Worm (Caenorhabditis elegans) whole organism, L3 larva: Measurements from ENCODE around the gene C16C8.10.

Experiments used
- R02D3.7 ChIP-seq: fragments of 150-350 bp; optimal IDR thresholded peaks from 2 replicates; lab custom pipeline; 2014; ENCODE audit warnings: missing biosample characterization, missing genetic modification characterization
- ZK546.5 ChIP-seq: sonication (generic microtip); optimal IDR thresholded peaks from 2 replicates; lab custom pipeline; 2017; ENCODE audit warnings: missing biosample characterization, missing genetic modification characterization
- aly-2 ChIP-seq: fragments of 150-350 bp; optimal IDR thresholded peaks from 2 replicates; lab custom pipeline; 2014; ENCODE audit warnings: missing biosample characterization, missing genetic modification characterization
- ama-1 ChIP-seq: fragments of 150-350 bp; optimal IDR thresholded peaks from 2 replicates; lab custom pipeline; 2018
- ceh-16 ChIP-seq: sonication (generic microtip); optimal IDR thresholded peaks from 2 replicates; lab custom pipeline; 2017; ENCODE audit warnings: missing biosample characterization, missing genetic modification characterization
- ceh-28 ChIP-seq: fragments of 150-350 bp; optimal IDR thresholded peaks from 2 replicates; lab custom pipeline; 2014; ENCODE audit warnings: missing biosample characterization, missing genetic modification reagents, missing genetic modification characterization
- daf-12 ChIP-seq: fragments of 150-350 bp; optimal IDR thresholded peaks from 2 replicates; lab custom pipeline; 2014; ENCODE audit warnings: missing biosample characterization, missing genetic modification reagents, missing genetic modification characterization
- egl-27 ChIP-seq: sonication (generic microtip); optimal IDR thresholded peaks from 4 replicates; lab custom pipeline; 2017; ENCODE audit warnings: missing biosample characterization, missing genetic modification reagents, missing genetic modification characterization
- elt-1 ChIP-seq: fragments of 150-350 bp; optimal IDR thresholded peaks from 2 replicates; lab custom pipeline; 2014; ENCODE audit warnings: missing biosample characterization, missing genetic modification characterization
- elt-3 ChIP-seq, 3 experiments: fragments of 150-350 bp in 1 of 3; sonication (generic microtip) in 2 of 3; optimal IDR thresholded peaks; 2 replicates in 2 of 3; 4 replicates in 1 of 3; lab custom pipeline; 2014 to 2017; ENCODE audit warnings: missing biosample characterization in 3 of 3, missing genetic modification characterization in 3 of 3
- fos-1 ChIP-seq: fragments of 150-350 bp; optimal IDR thresholded peaks from 2 replicates; lab custom pipeline; 2014; ENCODE audit warnings: missing biosample characterization, missing genetic modification characterization
- hmg-11 ChIP-seq: sonication (generic microtip); optimal IDR thresholded peaks from 2 replicates; lab custom pipeline; 2016; ENCODE audit warnings: missing genetic modification characterization, missing compliant biosample characterization
- lin-15B ChIP-seq: fragments of 150-350 bp; optimal IDR thresholded peaks from 2 replicates; lab custom pipeline; 2014; ENCODE audit warnings: missing biosample characterization, missing genetic modification characterization
- lin-39 ChIP-seq: fragments of 150-350 bp; optimal IDR thresholded peaks from 2 replicates; lab custom pipeline; 2018; ENCODE audit warnings: missing biosample characterization, missing genetic modification reagents, missing genetic modification characterization
- lsy-12 ChIP-seq: sonication (generic microtip); optimal IDR thresholded peaks from 2 replicates; lab custom pipeline; 2016; ENCODE audit warnings: mild to moderate bottlenecking, missing genetic modification characterization, missing compliant biosample characterization
- mdl-1 ChIP-seq: fragments of 150-350 bp; optimal IDR thresholded peaks from 2 replicates; lab custom pipeline; 2014; ENCODE audit warnings: missing biosample characterization, missing genetic modification characterization
- nfya-1 ChIP-seq: sonication (generic microtip); optimal IDR thresholded peaks from 2 replicates; lab custom pipeline; 2017; ENCODE audit warnings: missing genetic modification characterization, mild to moderate bottlenecking, missing compliant biosample characterization, antibody characterized with exemption, moderate library complexity; ENCODE audit not compliant: insufficient read depth
- nhr-23 ChIP-seq: fragments of 150-350 bp; optimal IDR thresholded peaks from 2 replicates; lab custom pipeline; 2014; ENCODE audit warnings: missing biosample characterization, missing genetic modification reagents, missing genetic modification characterization
- nhr-237 ChIP-seq: fragments of 150-350 bp; optimal IDR thresholded peaks from 2 replicates; lab custom pipeline; 2014; ENCODE audit warnings: missing biosample characterization, missing genetic modification characterization
- nhr-25 ChIP-seq: sonication (generic microtip); optimal IDR thresholded peaks from 2 replicates; lab custom pipeline; 2017; ENCODE audit warnings: missing biosample characterization, missing genetic modification characterization
- nhr-28 ChIP-seq: fragments of 150-350 bp; optimal IDR thresholded peaks from 2 replicates; lab custom pipeline; 2014; ENCODE audit warnings: missing biosample characterization, missing genetic modification characterization
- nhr-43 ChIP-seq: sonication (generic microtip); optimal IDR thresholded peaks from 2 replicates; lab custom pipeline; 2016; ENCODE audit warnings: mild to moderate bottlenecking, missing genetic modification characterization, missing compliant biosample characterization; ENCODE audit not compliant: poor library complexity, severe bottlenecking
- nhr-67 ChIP-seq: fragments of 150-350 bp; optimal IDR thresholded peaks from 2 replicates; lab custom pipeline; 2014; ENCODE audit warnings: missing biosample characterization, missing genetic modification characterization
- nhr-77 ChIP-seq: fragments of 150-350 bp; optimal IDR thresholded peaks from 2 replicates; lab custom pipeline; 2014; ENCODE audit warnings: missing biosample characterization, missing genetic modification characterization
- pha-4 ChIP-seq: fragments of 150-350 bp; optimal IDR thresholded peaks from 2 replicates; lab custom pipeline; 2014; ENCODE audit warnings: missing biosample characterization, missing genetic modification reagents, missing genetic modification characterization
- sea-2 ChIP-seq: fragments of 150-350 bp; sonication (generic microtip); optimal IDR thresholded peaks from 4 replicates; lab custom pipeline; 2014; ENCODE audit warnings: missing biosample characterization, missing genetic modification reagents, missing genetic modification characterization
- skn-1 ChIP-seq: fragments of 150-350 bp; optimal IDR thresholded peaks from 2 replicates; lab custom pipeline; 2014; ENCODE audit warnings: missing biosample characterization, missing genetic modification characterization
- snpc-4 ChIP-seq: fragments of 150-350 bp; optimal IDR thresholded peaks from 2 replicates; lab custom pipeline; 2014; ENCODE audit warnings: missing biosample characterization, missing genetic modification characterization
- tbx-2 ChIP-seq: sonication (generic microtip); optimal IDR thresholded peaks from 2 replicates; lab custom pipeline; 2016; ENCODE audit warnings: mild to moderate bottlenecking, missing genetic modification characterization, missing compliant biosample characterization
- unc-39 ChIP-seq: sonication (generic microtip); optimal IDR thresholded peaks from 4 replicates; lab custom pipeline; 2017; ENCODE audit warnings: missing biosample characterization, missing genetic modification characterization
- zag-1 ChIP-seq: fragments of 150-350 bp; optimal IDR thresholded peaks from 2 replicates; lab custom pipeline; 2014; ENCODE audit warnings: missing biosample characterization, missing genetic modification characterization
- ztf-11 ChIP-seq: fragments of 150-350 bp; optimal IDR thresholded peaks from 2 replicates; lab custom pipeline; 2014; ENCODE audit warnings: missing biosample characterization, missing genetic modification characterization

C16C8.10 gene

ce11 chrII:3448776-3449280 lies 15.7 kb downstream of the C16C8.10 start, which contains the start of gene C16C8.25:
TSS of gene C16C8.25 (plus strand) at chrII:3449230.
- TF ChIP-seq ztf-11 (tag; lab: Kevin White, UChicago): no peak
- TF ChIP-seq egl-27 (tag; lab: Kevin White, UChicago): no peak
- TF ChIP-seq snpc-4 (tag; lab: Kevin White, UChicago): no peak
- no peak for TF ChIP-seq nhr-237
- TF ChIP-seq elt-3 (tag; optimal IDR thresholded peaks at IDR 0.05; lab: Kevin White, UChicago): no peak
- no peak for TF ChIP-seq hmg-11 (tag; lab: Kevin White, UChicago)
- no peak for TF ChIP-seq ceh-28 (tag; lab: Kevin White, UChicago)
- TF ChIP-seq nhr-43 (tag; lab: Kevin White, UChicago): no peak
- TF ChIP-seq mdl-1: no peak
- no peak for TF ChIP-seq zag-1 (tag; lab: Kevin White, UChicago)

- TF ChIP-seq skn-1 (tag; lab: Kevin White, UChicago): no peak
- no peak for TF ChIP-seq mdl-1
- no peak for TF ChIP-seq ceh-16 (tag; lab: Kevin White, UChicago)
- TF ChIP-seq nhr-23 (tag; lab: Kevin White, UChicago): no peak
- no peak for TF ChIP-seq lsy-12 (tag; lab: Kevin White, UChicago)
- no peak for TF ChIP-seq snpc-4 (tag; lab: Kevin White, UChicago)
- no peak for TF ChIP-seq hmg-11 (tag; lab: Kevin White, UChicago)
- TF ChIP-seq ztf-11 (tag; lab: Kevin White, UChicago): no peak
- no peak for TF ChIP-seq nfya-1 (tag; lab: Kevin White, UChicago)
- no peak for TF ChIP-seq fos-1 (tag; lab: Kevin White, UChicago)
- TF ChIP-seq R02D3.7 (tag; lab: Kevin White, UChicago): no peak
- TF ChIP-seq pha-4 (tag; lab: Kevin White, UChicago): no peak
- no peak for TF ChIP-seq egl-27 (tag; lab: Kevin White, UChicago)
- TF ChIP-seq lin-15B: no peak
- no peak for TF ChIP-seq lin-39 (tag; lab: Kevin White, UChicago)
- TF ChIP-seq sea-2 (GFP tag; lab: Kevin White, UChicago): no peak
- no peak for TF ChIP-seq daf-12 (tag; lab: Kevin White, UChicago)
- no peak for TF ChIP-seq elt-1 (tag; lab: Kevin White, UChicago)
Observed at ce11 chrII:3447906-3448305, 16.6 kb downstream of the C16C8.10 start, which contains the start of gene C16C8.21. TSS of gene C16C8.21 (plus strand) at chrII:3448206.

- TF ChIP-seq nhr-23 (tag; lab: Kevin White, UChicago): no peak
- TF ChIP-seq ama-1 (lab: Kevin White, UChicago): no peak
- TF ChIP-seq nhr-67 (tag; lab: Kevin White, UChicago): no peak
- no peak for TF ChIP-seq lin-39 (tag; lab: Kevin White, UChicago)
- TF ChIP-seq nhr-77 (tag; lab: Kevin White, UChicago): no peak
- TF ChIP-seq tbx-2 (tag; lab: Kevin White, UChicago): no peak
- no peak for TF ChIP-seq nfya-1 (tag; lab: Kevin White, UChicago)
- no peak for TF ChIP-seq ZK546.5 (tag; lab: Kevin White, UChicago)
- TF ChIP-seq nhr-28 (tag; lab: Kevin White, UChicago): no peak
- TF ChIP-seq, all 47 proteins: peak for 0
Observed at ce11 chrII:3446647-3447046, 17.8 kb downstream of the C16C8.10 start, which contains the start of the genes C16C8.20 and gldi-6. TSS of gene C16C8.20 (plus strand) at chrII:3446947. TSS of gene gldi-6 (plus strand) at chrII:3446947.

- TF ChIP-seq tbx-2 (tag; lab: Kevin White, UChicago) (no peak), mdl-1 (no peak), nhr-25 (no peak), nfya-1 (tag; lab: Kevin White, UChicago) (no peak), hmg-11 (tag; lab: Kevin White, UChicago) (no peak), fos-1 (tag; lab: Kevin White, UChicago) (no peak), unc-39 (no peak), nhr-43 (tag; lab: Kevin White, UChicago) (no peak), ZK546.5 (tag; lab: Kevin White, UChicago) (no peak), aly-2 (tag; lab: Kevin White, UChicago) (no peak), pha-4 (tag; lab: Kevin White, UChicago) (no peak), nhr-67 (tag; lab: Kevin White, UChicago) (no peak)
Observed at ce11 chrII:3445285-3445806, 19.1 kb downstream of the C16C8.10 start, which contains the start of the genes C16C8.5 and C16C8.16. TSS of gene C16C8.5 (minus strand) at chrII:3445385. TSS of gene C16C8.16 (plus strand) at chrII:3445756.
